Fruit fly (Drosophila melanogaster) whole organism, pupa: Measurements from ENCODE around the gene CG8641.

Experiments
- CG10348 ChIP-seq: fragments of 200-800 bp; sonication (Bioruptor generic); IDR thresholded peaks from 2 replicates; pipeline ENCODE4 v1.3.6; 2022; ENCODE audit warnings: missing biosample characterization, missing genetic modification characterization
- CG12605 ChIP-seq: fragments of 200-800 bp; sonication (Bioruptor generic); IDR thresholded peaks from 2 replicates; pipeline ENCODE4 v1.3.6; 2022; ENCODE audit warnings: missing biosample characterization, missing genetic modification characterization
- CG13204 ChIP-seq: fragments of 200-800 bp; sonication (Bioruptor generic); optimal IDR thresholded peaks from 2 replicates; lab custom pipeline; 2018; ENCODE audit warnings: missing biosample characterization, mild to moderate bottlenecking, missing genetic modification characterization, moderate library complexity
- CG14655 ChIP-seq: fragments of 200-800 bp; sonication (Bioruptor generic); optimal IDR thresholded peaks from 3 replicates; lab custom pipeline; 2017; ENCODE audit warnings: mild to moderate bottlenecking, missing biosample characterization, missing genetic modification reagents, missing genetic modification characterization
- CG15710 ChIP-seq: fragments of 200-800 bp; sonication (Bioruptor generic); optimal IDR thresholded peaks from 2 replicates; lab custom pipeline; 2018; ENCODE audit warnings: missing biosample characterization, mild to moderate bottlenecking, missing genetic modification characterization, moderate library complexity
- CG17806 ChIP-seq: fragments of 200-800 bp; sonication (Bioruptor generic); optimal IDR thresholded peaks from 2 replicates; lab custom pipeline; 2018; ENCODE audit warnings: missing biosample characterization, mild to moderate bottlenecking, missing genetic modification characterization, moderate library complexity
- CG32121 ChIP-seq: fragments of 200-800 bp; sonication (Bioruptor generic); IDR thresholded peaks from 2 replicates; pipeline ENCODE4 v1.3.6; 2022; ENCODE audit warnings: missing biosample characterization, missing genetic modification characterization
- CG34367 ChIP-seq: fragments of 200-800 bp; sonication (Bioruptor generic); optimal IDR thresholded peaks from 2 replicates; lab custom pipeline; 2018; ENCODE audit warnings: missing biosample characterization, mild to moderate bottlenecking, missing genetic modification characterization
- CG4496 ChIP-seq: fragments of 200-800 bp; sonication (Bioruptor generic); IDR thresholded peaks from 3 replicates; pipeline ENCODE4 v1.3.6; 2022; ENCODE audit warnings: missing biosample characterization, missing genetic modification characterization
- CG8159 ChIP-seq: fragments of 200-800 bp; sonication (Bioruptor generic); optimal IDR thresholded peaks from 3 replicates; lab custom pipeline; 2018; ENCODE audit warnings: missing biosample characterization, mild to moderate bottlenecking, missing genetic modification characterization, moderate library complexity
- CG8301 ChIP-seq: fragments of 200-800 bp; sonication (Bioruptor generic); optimal IDR thresholded peaks from 2 replicates; lab custom pipeline; 2018; ENCODE audit warnings: missing biosample characterization, mild to moderate bottlenecking, missing genetic modification characterization
- CG9948 ChIP-seq: fragments of 200-800 bp; sonication (Bioruptor generic); optimal IDR thresholded peaks from 2 replicates; lab custom pipeline; 2018; ENCODE audit warnings: missing biosample characterization, mild to moderate bottlenecking, missing genetic modification characterization, moderate library complexity
- D1 ChIP-seq: fragments of 200-800 bp; sonication (Bioruptor generic); optimal IDR thresholded peaks from 2 replicates; lab custom pipeline; 2018; ENCODE audit warnings: missing biosample characterization, mild to moderate bottlenecking, missing genetic modification characterization, moderate library complexity
- EcR ChIP-seq: fragments of 200-800 bp; sonication (Bioruptor generic); optimal IDR thresholded peaks from 3 replicates; lab custom pipeline; 2019; ENCODE audit warnings: missing biosample characterization, missing genetic modification characterization, mild to moderate bottlenecking, moderate library complexity, missing genetic modification reagents
- Ets98B ChIP-seq: fragments of 200-800 bp; sonication (Bioruptor generic); IDR thresholded peaks from 2 replicates; pipeline ENCODE4 v1.3.6; 2022; ENCODE audit warnings: missing biosample characterization, missing genetic modification characterization
- Pif1A ChIP-seq: fragments of 200-800 bp; sonication (Bioruptor generic); optimal IDR thresholded peaks from 3 replicates; lab custom pipeline; 2016; ENCODE audit warnings: missing biosample characterization, missing genetic modification characterization
- Pif1B ChIP-seq: fragments of 200-800 bp; sonication (Bioruptor generic); optimal IDR thresholded peaks from 3 replicates; lab custom pipeline; 2016; ENCODE audit warnings: missing biosample characterization, missing genetic modification characterization
- Snoo ChIP-seq: fragments of 200-800 bp; sonication (Bioruptor generic); optimal IDR thresholded peaks from 3 replicates; lab custom pipeline; 2017; ENCODE audit warnings: missing biosample characterization, mild to moderate bottlenecking, missing genetic modification characterization, inconsistent platforms
- fd96Ca ChIP-seq: fragments of 200-800 bp; sonication (Bioruptor generic); IDR thresholded peaks from 3 replicates; pipeline ENCODE4 v1.3.6; 2022; ENCODE audit warnings: missing biosample characterization, missing genetic modification characterization
- gl ChIP-seq: fragments of 200-800 bp; sonication (Bioruptor generic); optimal IDR thresholded peaks from 2 replicates; lab custom pipeline; 2018; ENCODE audit warnings: missing biosample characterization, mild to moderate bottlenecking, missing genetic modification characterization
- rn ChIP-seq: fragments of 200-800 bp; sonication (Bioruptor generic); IDR thresholded peaks from 2 replicates; pipeline ENCODE4 v1.3.6; 2022; ENCODE audit warnings: missing biosample characterization, missing genetic modification characterization

Gene CG8641

DNA sequence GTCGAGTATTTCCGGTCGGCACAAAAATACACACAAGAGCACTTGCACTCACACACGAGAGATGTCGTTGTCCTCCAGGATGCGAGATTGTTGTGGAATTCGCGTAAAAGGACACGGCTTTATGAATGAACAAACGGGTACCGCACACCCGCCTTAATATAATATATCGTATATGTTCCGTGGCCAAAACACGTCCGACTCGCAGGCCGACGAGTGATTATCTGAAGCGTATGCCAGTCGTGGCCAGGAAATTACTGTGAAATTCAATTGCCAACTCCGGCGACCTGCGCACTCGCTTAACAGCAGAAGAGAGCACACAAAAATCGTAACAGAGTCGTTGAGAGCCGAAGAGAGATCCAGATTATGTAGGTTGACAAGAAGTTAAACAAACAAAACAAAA is at the start of gene CG8641:
Gene CG8641, minus strand, starts transcription at position 205 of the 400 bp plus-strand sequence.
- TF ChIP-seq Pif1A (GFP tag; lab: Kevin White, UChicago), result no peak
- no peak for TF ChIP-seq CG34367
- no peak for TF ChIP-seq fd96Ca (GFP tag; lab: Robert Waterston, UW)
- TF ChIP-seq CG9948 (tag; lab: Kevin White, UChicago), result no peak
- no peak for TF ChIP-seq Snoo (tag; lab: Kevin White, UChicago)

dm6 chr3L:7125289-7125955 is 48.2 kb upstream of the CG8641 start, which contains the start of the genes msl-3 and BBS1:
Gene msl-3 (minus strand): TSS chr3L:7125533.
Gene BBS1 (plus strand): TSS chr3L:7125905.
- TF ChIP-seq CG8301 (tag; lab: Kevin White, UChicago) (no peak), CG12605 (GFP tag; lab: Robert Waterston, UW) (no peak), CG32121 (GFP tag; lab: Robert Waterston, UW) (no peak)
- TF ChIP-seq, all 21 proteins: peak for 0

dm6 chr3L:7122136-7122535 is 44.9 kb upstream of the CG8641 start:
- TF ChIP-seq CG9948 (tag; lab: Kevin White, UChicago) (no peak), CG14655 (no peak), EcR (GFP tag; lab: Kevin White, UChicago) (no peak), CG17806 (tag; lab: Kevin White, UChicago) (no peak), fd96Ca (GFP tag; lab: Robert Waterston, UW) (no peak), Snoo (tag; lab: Kevin White, UChicago) (no peak), CG32121 (GFP tag; lab: Robert Waterston, UW) (no peak), rn (GFP tag; lab: Robert Waterston, UW) (no peak), CG13204 (GFP tag; lab: Kevin White, UChicago) (no peak), CG10348 (no peak)

dm6 chr3L:7115944-7116343 is 38.7 kb upstream of the CG8641 start:
- TF ChIP-seq rn (GFP tag; lab: Robert Waterston, UW), result no peak
- no peak for TF ChIP-seq D1 (tag; lab: Kevin White, UChicago)
- no peak for TF ChIP-seq CG15710 (tag; lab: Kevin White, UChicago)

DNA sequence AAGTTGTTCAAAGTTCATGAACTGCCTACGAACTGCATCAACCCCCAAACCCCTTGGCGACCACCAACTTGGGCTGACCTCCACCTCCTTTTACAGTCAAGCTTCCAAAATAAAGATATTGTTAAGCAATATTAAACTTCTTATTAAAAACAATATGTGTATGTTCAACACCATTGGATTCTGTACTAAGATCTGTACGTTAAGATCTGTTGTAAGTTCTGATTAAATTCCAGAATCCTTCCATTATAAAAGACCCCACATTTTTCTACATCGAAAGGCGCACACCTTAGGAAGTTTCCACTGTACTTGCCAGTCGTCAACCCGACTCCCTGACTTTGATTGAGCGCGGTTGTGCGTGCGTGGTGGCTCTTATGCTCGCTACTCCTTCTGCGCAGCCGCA is 35.7 kb upstream of the CG8641 start:
- TF ChIP-seq CG17806 (tag; lab: Kevin White, UChicago) (peak; percentile 61), Pif1A (GFP tag; lab: Kevin White, UChicago) (peak; percentile 65), EcR (GFP tag; lab: Kevin White, UChicago) (peak; percentile 90), CG14655 (peak; percentile 22), CG34367 (peak; percentile 56), CG8159 (tag; lab: Kevin White, UChicago) (peak; percentile 72), Snoo (tag; lab: Kevin White, UChicago) (no peak), CG32121 (GFP tag; lab: Robert Waterston, UW) (no peak), CG8301 (tag; lab: Kevin White, UChicago) (no peak), fd96Ca (GFP tag; lab: Robert Waterston, UW) (no peak), Pif1B (GFP tag; lab: Kevin White, UChicago) (no peak), CG10348 (no peak), CG4496 (0 out of 3 replicates have a peak, but pooled peaks have one; percentile 32), CG9948 (tag; lab: Kevin White, UChicago) (peak; percentile 60), CG13204 (GFP tag; lab: Kevin White, UChicago) (peak; percentile 31), D1 (tag; lab: Kevin White, UChicago) (peak; percentile 34), CG12605 (GFP tag; lab: Robert Waterston, UW) (no peak), gl (tag; lab: Kevin White, UChicago) (peak; percentile 15), CG15710 (tag; lab: Kevin White, UChicago) (peak; percentile 75), Ets98B (GFP tag; lab: Robert Waterston, UW) (no peak)

- peak; percentile 27 for TF ChIP-seq CG14655
- no peak for TF ChIP-seq CG17806 (tag; lab: Kevin White, UChicago)
- TF ChIP-seq CG9948 (tag; lab: Kevin White, UChicago), result no peak
These were observed 28.4 kb upstream of the CG8641 start for dm6 chr3L:7105693-7106092.

dm6 chr3L:7104485-7104884 is 27.2 kb upstream of the CG8641 start:
- no peak for TF ChIP-seq CG10348
- no peak for TF ChIP-seq Ets98B (GFP tag; lab: Robert Waterston, UW)
- no peak for TF ChIP-seq Pif1B (GFP tag; lab: Kevin White, UChicago)
- TF ChIP-seq gl (tag; lab: Kevin White, UChicago), result no peak
- TF ChIP-seq CG8301 (tag; lab: Kevin White, UChicago), result no peak
- TF ChIP-seq CG13204 (GFP tag; lab: Kevin White, UChicago), result no peak
- no peak for TF ChIP-seq CG14655
- no peak for TF ChIP-seq CG9948 (tag; lab: Kevin White, UChicago)
- TF ChIP-seq CG17806 (tag; lab: Kevin White, UChicago), result no peak
- TF ChIP-seq CG34367, result no peak
- TF ChIP-seq Pif1A (GFP tag; lab: Kevin White, UChicago), result no peak
